Fruit fly (Drosophila melanogaster) whole organism, embryonic: ENCODE results near the gene Snup.

Experiments used
- Antp ChIP-seq: fragments of 200-800 bp; sonication (Bioruptor generic); optimal IDR thresholded peaks from 3 replicates; lab custom pipeline; 2016; ENCODE audit warnings: missing biosample characterization, missing genetic modification characterization
- B-H1 ChIP-seq: fragments of 200-800 bp; sonication (Bioruptor generic); IDR thresholded peaks from 3 replicates; pipeline ENCODE4 v1.3.6; 2022; ENCODE audit warnings: missing biosample characterization, missing genetic modification characterization
- Blimp-1 ChIP-seq: fragments of 200-800 bp; sonication (Bioruptor generic); optimal IDR thresholded peaks from 3 replicates; lab custom pipeline; 2018; ENCODE audit warnings: missing biosample characterization, missing genetic modification characterization, mild to moderate bottlenecking, moderate library complexity, missing genetic modification reagents
- Bteb2 ChIP-seq: fragments of 200-800 bp; sonication (Bioruptor generic); optimal IDR thresholded peaks from 2 replicates; lab custom pipeline; 2016; ENCODE audit warnings: missing biosample characterization, missing genetic modification characterization
- CG11560 ChIP-seq: fragments of 200-800 bp; sonication (Bioruptor generic); IDR thresholded peaks from 3 replicates; pipeline ENCODE4 v1.3.6; 2022; ENCODE audit warnings: missing biosample characterization, missing genetic modification characterization
- CG1233 ChIP-seq: fragments of 200-800 bp; sonication (Bioruptor generic); optimal IDR thresholded peaks from 4 replicates; lab custom pipeline; 2018; ENCODE audit warnings: missing biosample characterization, mild to moderate bottlenecking, missing genetic modification characterization
- CG14050 ChIP-seq: fragments of 200-800 bp; sonication (Bioruptor generic); IDR thresholded peaks from 3 replicates; pipeline ENCODE4 v1.3.6; 2022; ENCODE audit warnings: missing biosample characterization, missing genetic modification characterization
- CG15073 ChIP-seq: fragments of 200-800 bp; sonication (Bioruptor generic); optimal IDR thresholded peaks from 2 replicates; lab custom pipeline; 2016; ENCODE audit warnings: missing biosample characterization, missing genetic modification characterization
- CG15479 ChIP-seq: fragments of 200-800 bp; sonication (Bioruptor generic); optimal IDR thresholded peaks from 3 replicates; lab custom pipeline; 2019; ENCODE audit warnings: missing biosample characterization, mild to moderate bottlenecking, missing genetic modification characterization, moderate library complexity
- CG18476 ChIP-seq: fragments of 200-800 bp; sonication (Bioruptor generic); optimal IDR thresholded peaks from 2 replicates; lab custom pipeline; 2016; ENCODE audit warnings: missing biosample characterization, mild to moderate bottlenecking, missing genetic modification characterization
- CG2116 ChIP-seq: fragments of 200-800 bp; sonication (Bioruptor generic); optimal IDR thresholded peaks from 3 replicates; lab custom pipeline; 2018; ENCODE audit warnings: missing biosample characterization, mild to moderate bottlenecking, missing genetic modification characterization
- CG2202 ChIP-seq: fragments of 200-800 bp; sonication (Bioruptor generic); optimal IDR thresholded peaks from 2 replicates; lab custom pipeline; 2018; ENCODE audit warnings: missing biosample characterization, mild to moderate bottlenecking, missing genetic modification characterization
- CG3281 ChIP-seq: fragments of 200-800 bp; sonication (Bioruptor generic); optimal IDR thresholded peaks from 3 replicates; lab custom pipeline; 2017; ENCODE audit warnings: missing biosample characterization, mild to moderate bottlenecking, missing genetic modification characterization
- CG33557 ChIP-seq: fragments of 200-800 bp; sonication (Bioruptor generic); optimal IDR thresholded peaks from 2 replicates; lab custom pipeline; 2019; ENCODE audit warnings: missing biosample characterization, mild to moderate bottlenecking, missing genetic modification characterization, moderate library complexity
- CG3838 ChIP-seq: fragments of 200-800 bp; sonication (Bioruptor generic); optimal IDR thresholded peaks from 3 replicates; lab custom pipeline; 2016; ENCODE audit warnings: missing biosample characterization, missing genetic modification characterization
- CG5953 ChIP-seq: fragments of 200-800 bp; sonication (Bioruptor generic); IDR thresholded peaks from 2 replicates; pipeline ENCODE4 v1.3.6; 2022; ENCODE audit warnings: missing biosample characterization, missing genetic modification characterization
- CG8290 ChIP-seq, 3 experiments: fragments of 200-800 bp; sonication (Bioruptor generic); optimal IDR thresholded peaks; 2 replicates each; lab custom pipeline; 2016 to 2019; ENCODE audit warnings: missing biosample characterization in 3 of 3, missing genetic modification characterization in 3 of 3, mild to moderate bottlenecking in 2 of 3, moderate library complexity in 1 of 3
- CG9727 ChIP-seq: fragments of 200-800 bp; sonication (Bioruptor generic); optimal IDR thresholded peaks from 3 replicates; lab custom pipeline; 2017; ENCODE audit warnings: missing biosample characterization, mild to moderate bottlenecking, missing genetic modification characterization
- Dad ChIP-seq: fragments of 200-800 bp; sonication (Bioruptor generic); optimal IDR thresholded peaks from 3 replicates; lab custom pipeline; 2016; ENCODE audit warnings: missing biosample characterization, missing genetic modification characterization
- Dll ChIP-seq: fragments of 200-800 bp; sonication (Bioruptor generic); IDR thresholded peaks from 4 replicates; pipeline ENCODE4 v1.3.6; 2022; ENCODE audit warnings: missing biosample characterization, missing genetic modification characterization; ENCODE audit not compliant: partially characterized antibody
- Doc2 ChIP-seq: fragments of 200-800 bp; sonication (Bioruptor generic); IDR thresholded peaks from 2 replicates; pipeline ENCODE4 v1.3.6; 2022; ENCODE audit warnings: missing biosample characterization, missing genetic modification characterization
- Drgx ChIP-seq: fragments of 200-800 bp; sonication (Bioruptor generic); IDR thresholded peaks from 2 replicates; pipeline ENCODE4 v1.3.6; 2022; ENCODE audit warnings: missing biosample characterization, missing genetic modification characterization
- Gug ChIP-seq: fragments of 200-800 bp; sonication (Bioruptor generic); IDR thresholded peaks from 4 replicates; pipeline ENCODE4 v1.3.6; 2022; ENCODE audit warnings: missing biosample characterization, missing genetic modification characterization
- HLHmδ ChIP-seq: fragments of 200-800 bp; sonication (Bioruptor generic); optimal IDR thresholded peaks from 2 replicates; lab custom pipeline; 2018; ENCODE audit warnings: missing biosample characterization, mild to moderate bottlenecking, missing genetic modification characterization, moderate library complexity
- Jarid2 ChIP-seq: fragments of 200-800 bp; sonication (Bioruptor generic); optimal IDR thresholded peaks from 3 replicates; lab custom pipeline; 2017; ENCODE audit warnings: mild to moderate bottlenecking, missing biosample characterization, missing genetic modification reagents, missing genetic modification characterization
- Mad ChIP-seq: fragments of 200-800 bp; sonication (Bioruptor generic); optimal IDR thresholded peaks from 2 replicates; lab custom pipeline; 2016; ENCODE audit warnings: missing biosample characterization, missing genetic modification characterization
- Med ChIP-seq: fragments of 200-800 bp; sonication (Bioruptor generic); peaks from one replicate; lab custom pipeline; 2016; ENCODE audit warnings: missing biosample characterization, missing genetic modification characterization, mild to moderate bottlenecking, inconsistent platforms, moderate library complexity
- Neu2 ChIP-seq: fragments of 200-800 bp; sonication (Bioruptor generic); optimal IDR thresholded peaks from 3 replicates; lab custom pipeline; 2016; ENCODE audit warnings: missing biosample characterization, missing genetic modification characterization, borderline replicate concordance
- NfI ChIP-seq: fragments of 200-800 bp; sonication (Bioruptor generic); optimal IDR thresholded peaks from 3 replicates; lab custom pipeline; 2018; ENCODE audit warnings: missing biosample characterization, mild to moderate bottlenecking, missing genetic modification characterization, moderate library complexity
- Ptx1 ChIP-seq: fragments of 200-800 bp; sonication (Bioruptor generic); IDR thresholded peaks from 2 replicates; pipeline ENCODE4 v1.3.6; 2022; ENCODE audit warnings: missing biosample characterization, missing genetic modification characterization
- Ravus ChIP-seq: fragments of 200-800 bp; sonication (Bioruptor generic); IDR thresholded peaks from 2 replicates; pipeline ENCODE4 v1.3.6; 2022; ENCODE audit warnings: missing biosample characterization, missing genetic modification characterization
- Sry-δ ChIP-seq: fragments of 200-800 bp; sonication (Bioruptor generic); optimal IDR thresholded peaks from 2 replicates; lab custom pipeline; 2016; ENCODE audit warnings: missing biosample characterization, missing genetic modification characterization
- amos ChIP-seq: fragments of 200-800 bp; sonication (Bioruptor generic); IDR thresholded peaks from 2 replicates; pipeline ENCODE4 v1.3.6; 2022; ENCODE audit warnings: missing biosample characterization, missing genetic modification characterization; ENCODE audit not compliant: partially characterized antibody
- aop ChIP-seq: fragments of 200-800 bp; sonication (Bioruptor generic); IDR thresholded peaks from 2 replicates; pipeline ENCODE4 v1.3.6; 2022; ENCODE audit warnings: missing biosample characterization, missing genetic modification characterization
- ara ChIP-seq: fragments of 200-800 bp; sonication (Bioruptor generic); IDR thresholded peaks from 2 replicates; pipeline ENCODE4 v1.3.6; 2022; ENCODE audit warnings: missing biosample characterization, missing genetic modification characterization
- az2 ChIP-seq: fragments of 200-800 bp; sonication (Bioruptor generic); optimal IDR thresholded peaks from 3 replicates; lab custom pipeline; 2016; ENCODE audit warnings: missing biosample characterization, missing genetic modification characterization
- bigmax ChIP-seq: fragments of 200-800 bp; sonication (Bioruptor generic); optimal IDR thresholded peaks from 2 replicates; lab custom pipeline; 2018; ENCODE audit warnings: missing biosample characterization, mild to moderate bottlenecking, missing genetic modification characterization
- chif ChIP-seq, 2 experiments: fragments of 200-800 bp; sonication (Bioruptor generic); optimal IDR thresholded peaks; 3 replicates each; lab custom pipeline; 2016; ENCODE audit warnings: missing biosample characterization in 2 of 2, missing genetic modification characterization in 2 of 2
- eve ChIP-seq, 2 experiments: fragments of >200 bp; optimal IDR thresholded peaks; 2 replicates each; lab custom pipeline; 2017; ENCODE audit warnings: missing biosample characterization in 2 of 2, missing genetic modification characterization in 2 of 2
- maf-S ChIP-seq: fragments of 200-800 bp; sonication (Bioruptor generic); optimal IDR thresholded peaks from 2 replicates; lab custom pipeline; 2016; ENCODE audit warnings: missing biosample characterization, missing genetic modification characterization
- p53 ChIP-seq: fragments of 200-800 bp; sonication (Bioruptor generic); optimal IDR thresholded peaks from 2 replicates; lab custom pipeline; 2016; ENCODE audit warnings: missing biosample characterization, missing genetic modification characterization
- pan ChIP-seq, 4 experiments: fragments of >200 bp in 3 of 4; fragments of 200-800 bp in 1 of 4; sonication (Bioruptor generic) in 1 of 4; optimal IDR thresholded peaks in 3 of 4; IDR thresholded peaks in 1 of 4; 2 replicates each; pipeline versions ENCODE4 v1.3.6 to Lab custom; 2017 to 2022; ENCODE audit warnings: missing biosample characterization in 2 of 4, missing genetic modification characterization in 2 of 4, mixed read lengths in 1 of 4
- peb ChIP-seq: fragments of 200-800 bp; sonication (Bioruptor generic); IDR thresholded peaks from 2 replicates; pipeline ENCODE4 v1.3.6; 2022; ENCODE audit warnings: missing biosample characterization, missing genetic modification characterization
- pfk ChIP-seq: fragments of 200-800 bp; sonication (Bioruptor generic); optimal IDR thresholded peaks from 2 replicates; lab custom pipeline; 2018; ENCODE audit warnings: missing biosample characterization, mild to moderate bottlenecking, missing genetic modification characterization, moderate library complexity
- pzg ChIP-seq: fragments of 200-800 bp; sonication (Bioruptor generic); optimal IDR thresholded peaks from 3 replicates; lab custom pipeline; 2018; ENCODE audit warnings: missing biosample characterization, mild to moderate bottlenecking, missing genetic modification characterization, moderate library complexity
- ranshi ChIP-seq: fragments of 200-800 bp; sonication (Bioruptor generic); IDR thresholded peaks from 2 replicates; pipeline ENCODE4 v1.3.6; 2022; ENCODE audit warnings: missing biosample characterization, missing genetic modification characterization
- scrt ChIP-seq: fragments of 200-800 bp; sonication (Bioruptor generic); optimal IDR thresholded peaks from 2 replicates; lab custom pipeline; 2018; ENCODE audit warnings: missing biosample characterization, mild to moderate bottlenecking, missing genetic modification characterization, moderate library complexity
- sens ChIP-seq: fragments of 200-800 bp; sonication (Bioruptor generic); peaks from one replicate; lab custom pipeline; 2016; ENCODE audit warnings: missing biosample characterization, missing genetic modification characterization
- tgo ChIP-seq: fragments of 200-800 bp; sonication (Bioruptor generic); IDR thresholded peaks from 3 replicates; pipeline ENCODE4 v1.3.6; 2022; ENCODE audit warnings: missing biosample characterization, missing genetic modification characterization
- vnd ChIP-seq: fragments of 200-800 bp; sonication (Bioruptor generic); IDR thresholded peaks from 3 replicates; pipeline ENCODE4 v1.3.6; 2022; ENCODE audit warnings: missing biosample characterization, missing genetic modification characterization; ENCODE audit not compliant: partially characterized antibody

Snup gene

DNA sequence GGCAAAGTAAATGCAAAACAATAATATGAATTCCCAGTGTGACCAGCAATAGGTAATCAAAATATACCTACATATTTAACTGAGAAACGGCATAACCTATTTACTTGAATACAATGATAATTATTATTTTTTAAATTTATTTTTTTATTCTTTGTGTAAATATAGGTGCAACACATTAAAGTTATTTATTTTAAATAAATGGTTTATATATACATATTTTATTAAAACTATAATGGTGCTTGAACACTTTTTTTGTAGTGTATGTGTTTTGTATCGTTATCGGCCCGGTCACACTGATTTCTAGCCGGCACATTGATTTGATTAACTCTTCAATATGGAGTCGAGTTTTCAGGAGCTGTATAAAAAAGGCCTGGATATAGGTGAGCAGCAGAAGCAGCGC, at the start of gene Snup, which contains the start of the genes ProRS-m and CG42304 (continued):
- TF ChIP-seq CG11560 (tag; lab: Robert Waterston, UW) (no peak), Bteb2 (GFP tag; lab: Kevin White, UChicago) (no peak), Med (GFP tag; lab: Kevin White, UChicago) (no peak), scrt (GFP tag; lab: Kevin White, UChicago) (peak; percentile 13), Gug (GFP tag; lab: Robert Waterston, UW) (no peak; the same call in 3 of the 4 replicates), Neu2 (GFP tag; lab: Kevin White, UChicago) (no peak), B-H1 (GFP tag; lab: Robert Waterston, UW) (no peak), peb (GFP tag; lab: Robert Waterston, UW) (peak; percentile 58; the same call in 1 of the 2 replicates), CG14050 (GFP tag; lab: Robert Waterston, UW) (peak; percentile 31; the same call in 2 of the 3 replicates), CG15479 (GFP tag; lab: Kevin White, UChicago) (no peak), pan (optimal IDR thresholded peaks at IDR 0.05; lab: Kevin White, UChicago) (no peak), pan (GFP tag; optimal IDR thresholded peaks at IDR 0.05 in 1 of 2, IDR thresholded peaks at IDR 0.05 in 1 of 2) (peak in 1 of 2 experiments; percentile 82), CG1233 (GFP tag; lab: Kevin White, UChicago) (no peak), Dad (GFP tag; lab: Kevin White, UChicago) (no peak), CG3838 (GFP tag; lab: Kevin White, UChicago) (no peak), Jarid2 (GFP tag; lab: Kevin White, UChicago) (no peak), pzg (GFP tag; lab: Kevin White, UChicago) (peak; percentile 18), CG8290 (GFP tag; optimal IDR thresholded peaks at IDR 0.05; lab: Kevin White, UChicago) (no peak), CG8290 (tag; optimal IDR thresholded peaks at IDR 0.05; lab: Kevin White, UChicago) (no peak), CG33557 (GFP tag; lab: Kevin White, UChicago) (peak; percentile 29), Mad (no peak), aop (GFP tag; lab: Robert Waterston, UW) (no peak), p53 (no peak), vnd (GFP tag; lab: Robert Waterston, UW) (no peak), bigmax (GFP tag; lab: Kevin White, UChicago) (peak; percentile 73), Drgx (GFP tag; lab: Robert Waterston, UW) (no peak; the same call in 1 of the 2 replicates), CG9727 (peak; percentile 56), CG15073 (GFP tag; lab: Kevin White, UChicago) (no peak), tgo (GFP tag; lab: Robert Waterston, UW) (peak; percentile 86), pfk (GFP tag; lab: Kevin White, UChicago) (no peak), eve (GFP tag; optimal IDR thresholded peaks at IDR 0.05; lab: Kevin White, UChicago) (no peak), Antp (GFP tag; lab: Kevin White, UChicago) (no peak), Sry-δ (GFP tag; lab: Kevin White, UChicago) (no peak), maf-S (GFP tag; lab: Kevin White, UChicago) (no peak), chif (GFP tag; optimal IDR thresholded peaks at IDR 0.05; lab: Kevin White, UChicago) (no peak), CG3281 (no peak), CG2116 (GFP tag; lab: Kevin White, UChicago) (peak; percentile 41), amos (no peak), Blimp-1 (GFP tag; lab: Kevin White, UChicago) (no peak), NfI (GFP tag; lab: Kevin White, UChicago) (no peak), Dll (GFP tag; lab: Robert Waterston, UW) (peak; percentile 47; the same call in 1 of the 4 replicates), Ravus (GFP tag; lab: Robert Waterston, UW) (no peak), CG2202 (no peak), Ptx1 (GFP tag; lab: Robert Waterston, UW) (peak; percentile 88), az2 (GFP tag; lab: Kevin White, UChicago) (peak; percentile 22), CG18476 (GFP tag; lab: Kevin White, UChicago) (no peak), sens (peak; percentile 53), CG5953 (GFP tag; lab: Robert Waterston, UW) (no peak), ara (peak; percentile 73), Doc2 (GFP tag; lab: Robert Waterston, UW) (no peak), HLHmδ (no peak), ranshi (peak; percentile 77; the same call in 1 of the 2 replicates)
